Worm (Caenorhabditis elegans): ENCODE measurements around the gene vps-16.

DNA sequence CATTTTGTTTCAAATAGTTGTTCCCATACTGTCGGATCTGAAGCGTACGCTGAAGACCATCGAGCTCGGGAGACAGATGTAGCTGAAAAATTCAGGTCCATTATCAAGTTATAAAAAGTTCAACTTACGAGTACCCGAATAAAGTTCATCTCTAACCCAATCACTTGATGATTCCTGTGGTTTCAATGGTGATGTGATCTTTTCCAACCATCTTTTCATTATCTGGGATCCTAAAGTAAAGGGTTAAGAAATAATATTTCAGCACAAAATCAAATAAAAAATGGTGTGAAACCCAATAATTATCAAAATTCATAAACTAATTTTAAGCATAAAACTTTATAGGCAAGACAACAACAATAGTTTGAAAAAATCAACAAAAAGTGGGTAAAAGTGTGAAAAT lies 5.8 kb upstream of the vps-16 start, which contains the start of gene C05D11.8:
- no peak for TF ChIP-seq ets-7 (tag; optimal IDR thresholded peaks at IDR 0.05)
- no peak for TF ChIP-seq ceh-13 (GFP tag; optimal IDR thresholded peaks at IDR 0.05)
- TF ChIP-seq flt-1 (GFP tag; IDR thresholded peaks at IDR 0.05): no peak
- TF ChIP-seq pes-1 (GFP tag; IDR thresholded peaks at IDR 0.05): no peak
- no peak for TF ChIP-seq hmg-4 (GFP tag; optimal IDR thresholded peaks at IDR 0.05)
- no peak for TF ChIP-seq tbx-11 (GFP tag; IDR thresholded peaks at IDR 0.05)
- TF ChIP-seq F13C5.2 (tag; optimal IDR thresholded peaks at IDR 0.05): no peak
- TF ChIP-seq tra-4 (tag; optimal IDR thresholded peaks at IDR 0.05): no peak
- no peak for TF ChIP-seq ama-1 (optimal IDR thresholded peaks at IDR 0.05)
- TF ChIP-seq ceh-36 (tag; optimal IDR thresholded peaks at IDR 0.05): no peak

Measured in whole organism, early embryonic.